Fruit fly (Drosophila melanogaster) Kc167 (cell line): ENCODE data around the gene CHOp24.

Experiments
- Myc ChIP-seq: fragments of >200 bp; optimal IDR thresholded peaks from 2 replicates; lab custom pipeline; 2017; ENCODE audit warnings: missing external identifiers
- Sin3A ChIP-seq: fragments of >200 bp; optimal IDR thresholded peaks from 2 replicates; lab custom pipeline; 2018; ENCODE audit warnings: missing external identifiers
- h ChIP-seq: fragments of >200 bp; optimal IDR thresholded peaks from 3 replicates; lab custom pipeline; 2018; ENCODE audit warnings: missing external identifiers
- insv ChIP-seq: fragments of >200 bp; optimal IDR thresholded peaks from 3 replicates; lab custom pipeline; 2018; ENCODE audit warnings: missing external identifiers
- psq ChIP-seq: fragments of >200 bp; optimal IDR thresholded peaks from 2 replicates; lab custom pipeline; 2017; ENCODE audit warnings: missing external identifiers
- ttk ChIP-seq: sonication (Bioruptor generic); optimal IDR thresholded peaks from 2 replicates; lab custom pipeline; 2017; ENCODE audit warnings: missing external identifiers

The CHOp24 gene

dm6 chrX:4581769-4582168 is 41.1 kb downstream of the CHOp24 start:
- TF ChIP-seq Myc (no peak), Sin3A (lab: Kevin White, UChicago) (no peak), insv (lab: Kevin White, UChicago) (no peak), ttk (lab: Kevin White, UChicago) (no peak), h (no peak), psq (lab: Kevin White, UChicago) (no peak)

DNA sequence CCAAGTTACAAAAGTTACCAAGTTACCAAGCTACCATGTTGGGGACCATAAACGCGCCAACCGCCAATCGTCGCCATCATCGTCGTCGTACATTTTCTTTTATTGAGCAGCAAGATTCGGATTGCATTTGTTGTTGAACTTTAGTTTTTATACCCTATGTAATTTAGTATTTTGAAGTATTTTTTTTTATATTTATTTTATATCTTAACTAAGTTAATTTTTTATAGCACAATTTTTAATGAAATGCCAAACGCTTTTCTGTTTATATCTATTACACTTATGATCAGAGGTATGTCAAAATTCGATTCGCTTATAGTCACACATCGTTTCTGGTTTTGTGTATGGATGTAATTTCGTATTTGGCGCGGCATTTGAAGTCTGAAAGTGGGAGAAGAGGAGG is 41.7 kb downstream of the CHOp24 start:
- TF ChIP-seq psq (lab: Kevin White, UChicago) = no peak
- no peak for TF ChIP-seq Sin3A (lab: Kevin White, UChicago)
- no peak for TF ChIP-seq h
- TF ChIP-seq insv (lab: Kevin White, UChicago) = no peak
- no peak for TF ChIP-seq Myc
- no peak for TF ChIP-seq ttk (lab: Kevin White, UChicago)

dm6 chrX:4587584-4587983 is 46.9 kb downstream of the CHOp24 start:
- TF ChIP-seq h (no peak), psq (lab: Kevin White, UChicago) (no peak)

- TF ChIP-seq ttk (lab: Kevin White, UChicago) (no peak), psq (lab: Kevin White, UChicago) (no peak), Sin3A (lab: Kevin White, UChicago) (no peak), h (no peak), Myc (no peak), insv (lab: Kevin White, UChicago) (no peak)
Observed at dm6 chrX:4588981-4589380, 48.3 kb downstream of the CHOp24 start.

DNA sequence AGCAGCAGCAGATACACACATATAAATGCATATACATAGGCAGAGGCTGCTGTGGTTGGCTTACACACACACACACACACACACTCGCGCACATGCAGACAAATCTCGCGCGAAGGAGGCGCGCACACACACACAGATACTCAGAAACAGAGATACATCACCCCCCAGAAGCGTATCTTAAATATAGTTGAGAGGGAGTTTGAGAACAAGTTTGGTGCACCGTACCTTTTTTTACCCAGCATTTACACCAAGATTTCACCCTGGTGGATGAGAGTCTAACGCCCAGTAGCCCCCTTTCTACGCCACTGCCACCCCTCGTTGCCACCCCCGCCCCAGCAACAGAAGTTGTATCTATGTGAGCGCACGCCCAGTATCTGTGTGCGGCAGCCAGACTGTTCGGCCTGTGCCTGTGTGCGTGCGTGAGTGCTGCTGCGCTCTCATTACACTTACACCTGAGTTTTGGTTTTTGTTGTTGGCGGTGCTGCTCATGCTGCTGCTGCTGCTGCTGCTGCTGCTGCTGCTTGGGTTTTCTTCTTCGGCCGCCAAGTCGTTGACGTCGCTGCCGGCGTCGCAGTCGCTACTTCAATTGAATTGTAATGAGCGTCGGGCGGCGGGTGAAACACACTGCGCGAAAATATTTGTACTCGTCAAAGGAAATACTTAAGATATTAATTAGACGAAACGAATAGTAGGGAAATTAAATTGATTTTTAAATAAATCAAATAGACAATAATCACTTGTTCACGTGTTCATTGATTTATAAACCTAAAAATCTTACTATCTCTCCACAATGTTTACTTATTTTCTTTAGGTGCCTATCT is 49.5 kb downstream of the CHOp24 start:
- TF ChIP-seq ttk (lab: Kevin White, UChicago) = no peak
- TF ChIP-seq h = no peak
- no peak for TF ChIP-seq Myc
- TF ChIP-seq insv (lab: Kevin White, UChicago) = no peak
- no peak for TF ChIP-seq psq (lab: Kevin White, UChicago)
- no peak for TF ChIP-seq Sin3A (lab: Kevin White, UChicago)

DNA sequence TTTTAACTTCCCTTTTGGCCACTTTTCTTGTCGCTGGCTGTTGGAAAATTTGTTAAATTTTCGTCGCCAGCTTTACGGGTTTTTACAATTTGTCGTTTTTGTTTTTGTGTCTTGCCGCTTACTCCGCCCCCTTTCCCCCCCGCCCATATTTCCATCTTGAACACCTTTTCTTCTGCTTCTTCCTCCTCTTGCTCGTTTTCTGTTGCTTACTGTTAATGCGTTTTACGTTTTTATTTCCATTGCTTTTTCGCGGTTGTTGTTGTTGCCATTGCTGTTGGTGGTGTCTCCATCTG is 50.0 kb downstream of the CHOp24 start:
- no peak for TF ChIP-seq ttk (lab: Kevin White, UChicago)
- no peak for TF ChIP-seq psq (lab: Kevin White, UChicago)
